Fruit fly (Drosophila melanogaster) whole organism, prepupa: ENCODE results near the gene CG14246.

Experiments used
- CG10631 ChIP-seq: fragments of 200-800 bp; sonication (Bioruptor generic); optimal IDR thresholded peaks from 2 replicates; lab custom pipeline; 2016; ENCODE audit warnings: missing biosample characterization, missing genetic modification characterization
- CG10669 ChIP-seq: fragments of 200-800 bp; sonication (Bioruptor generic); optimal IDR thresholded peaks from 3 replicates; lab custom pipeline; 2018; ENCODE audit warnings: missing biosample characterization, mild to moderate bottlenecking, missing genetic modification characterization, moderate library complexity
- CG11294 ChIP-seq: fragments of 200-800 bp; sonication (Bioruptor generic); IDR thresholded peaks from 2 replicates; pipeline ENCODE4 v1.3.6; 2022; ENCODE audit warnings: missing biosample characterization, missing genetic modification characterization
- CG11902 ChIP-seq: fragments of 200-800 bp; sonication (Bioruptor generic); optimal IDR thresholded peaks from 3 replicates; lab custom pipeline; 2016; ENCODE audit warnings: missing biosample characterization, missing genetic modification characterization
- CG15336 ChIP-seq: fragments of 200-800 bp; sonication (Bioruptor generic); IDR thresholded peaks from 2 replicates; pipeline ENCODE4 v1.3.6; 2022; ENCODE audit warnings: missing biosample characterization, missing genetic modification characterization
- CG1621 ChIP-seq: fragments of 200-800 bp; sonication (Bioruptor generic); optimal IDR thresholded peaks from 3 replicates; lab custom pipeline; 2018; ENCODE audit warnings: missing biosample characterization, mild to moderate bottlenecking, missing genetic modification characterization
- CG16779 ChIP-seq: fragments of 200-800 bp; sonication (Bioruptor generic); optimal IDR thresholded peaks from 3 replicates; lab custom pipeline; 2017; ENCODE audit warnings: missing biosample characterization, mild to moderate bottlenecking, missing genetic modification characterization
- CG31627 ChIP-seq: fragments of 200-800 bp; sonication (Bioruptor generic); optimal IDR thresholded peaks from 3 replicates; lab custom pipeline; 2016; ENCODE audit warnings: missing biosample characterization, missing genetic modification characterization
- CG3919 ChIP-seq: fragments of 200-800 bp; sonication (Bioruptor generic); optimal IDR thresholded peaks from 3 replicates; lab custom pipeline; 2016; ENCODE audit warnings: missing biosample characterization, missing genetic modification characterization
- CG4318 ChIP-seq: fragments of 200-800 bp; sonication (Bioruptor generic); optimal IDR thresholded peaks from 3 replicates; lab custom pipeline; 2017; ENCODE audit warnings: missing biosample characterization, mild to moderate bottlenecking, missing genetic modification characterization
- CG6163 ChIP-seq: fragments of 200-800 bp; sonication (Bioruptor generic); IDR thresholded peaks from 3 replicates; pipeline ENCODE4 v1.3.6; 2022; ENCODE audit warnings: missing biosample characterization, missing genetic modification characterization
- CG6276 ChIP-seq: fragments of 200-800 bp; sonication (Bioruptor generic); optimal IDR thresholded peaks from 2 replicates; lab custom pipeline; 2017; ENCODE audit warnings: missing biosample characterization, mild to moderate bottlenecking, missing genetic modification characterization
- CG6792 ChIP-seq: fragments of 200-800 bp; sonication (Bioruptor generic); optimal IDR thresholded peaks from 3 replicates; lab custom pipeline; 2016; ENCODE audit warnings: missing biosample characterization, missing genetic modification characterization
- CG7368 ChIP-seq: fragments of 200-800 bp; sonication (Bioruptor generic); optimal IDR thresholded peaks from 3 replicates; lab custom pipeline; 2016; ENCODE audit warnings: missing biosample characterization, missing genetic modification characterization
- CG8119 ChIP-seq: fragments of 200-800 bp; sonication (Bioruptor generic); IDR thresholded peaks from 3 replicates; pipeline ENCODE4 v1.3.6; 2022; ENCODE audit warnings: missing biosample characterization, missing genetic modification characterization
- CG8319 ChIP-seq: fragments of 200-800 bp; sonication (Bioruptor generic); optimal IDR thresholded peaks from 3 replicates; lab custom pipeline; 2016; ENCODE audit warnings: missing biosample characterization, missing genetic modification characterization
- CG8632 ChIP-seq: fragments of 200-800 bp; sonication (Bioruptor generic); optimal IDR thresholded peaks from 3 replicates; lab custom pipeline; 2016; ENCODE audit warnings: missing biosample characterization, missing genetic modification characterization
- Eip75B ChIP-seq: fragments of 200-800 bp; sonication (Bioruptor generic); optimal IDR thresholded peaks from 3 replicates; lab custom pipeline; 2016; ENCODE audit warnings: missing biosample characterization, missing genetic modification characterization
- Gug ChIP-seq: fragments of 200-800 bp; sonication (Bioruptor generic); IDR thresholded peaks from 2 replicates; pipeline ENCODE4 v1.3.6; 2022; ENCODE audit warnings: missing biosample characterization, missing genetic modification characterization
- Hr38 ChIP-seq: sonication (Bioruptor generic); optimal IDR thresholded peaks from 2 replicates; lab custom pipeline; 2016; ENCODE audit warnings: missing biosample characterization, missing genetic modification characterization
- Hr39 ChIP-seq: fragments of 200-800 bp; sonication (Bioruptor generic); optimal IDR thresholded peaks from 2 replicates; lab custom pipeline; 2016; ENCODE audit warnings: missing biosample characterization, missing genetic modification characterization
- Hr4 ChIP-seq: fragments of 200-800 bp; sonication (Bioruptor generic); optimal IDR thresholded peaks from 3 replicates; lab custom pipeline; 2016; ENCODE audit warnings: missing biosample characterization, missing genetic modification characterization
- Met ChIP-seq: fragments of 200-800 bp; sonication (Bioruptor generic); optimal IDR thresholded peaks from 3 replicates; lab custom pipeline; 2016; ENCODE audit warnings: missing biosample characterization, missing genetic modification characterization
- Smox ChIP-seq: fragments of 200-800 bp; sonication (Bioruptor generic); optimal IDR thresholded peaks from 3 replicates; lab custom pipeline; 2016; ENCODE audit warnings: missing biosample characterization, missing genetic modification characterization
- Sox102F ChIP-seq: fragments of 200-800 bp; sonication (Bioruptor generic); optimal IDR thresholded peaks from 2 replicates; lab custom pipeline; 2016; ENCODE audit warnings: missing biosample characterization, mild to moderate bottlenecking, missing genetic modification characterization
- Sox15 ChIP-seq: fragments of 200-800 bp; sonication (Bioruptor generic); optimal IDR thresholded peaks from 3 replicates; lab custom pipeline; 2016; ENCODE audit warnings: missing biosample characterization, missing genetic modification characterization
- achi ChIP-seq: fragments of 200-800 bp; sonication (Bioruptor generic); optimal IDR thresholded peaks from 3 replicates; lab custom pipeline; 2016; ENCODE audit warnings: missing biosample characterization, missing genetic modification characterization
- acj6 ChIP-seq: fragments of 200-800 bp; sonication (Bioruptor generic); optimal IDR thresholded peaks from 3 replicates; lab custom pipeline; 2016; ENCODE audit warnings: missing biosample characterization, missing genetic modification characterization
- cyc ChIP-seq: fragments of 200-800 bp; sonication (Bioruptor generic); optimal IDR thresholded peaks from 3 replicates; lab custom pipeline; 2016; ENCODE audit warnings: missing biosample characterization, missing genetic modification characterization
- dac ChIP-seq: fragments of 200-800 bp; sonication (Bioruptor generic); optimal IDR thresholded peaks from 2 replicates; lab custom pipeline; 2017; ENCODE audit warnings: missing biosample characterization, mild to moderate bottlenecking, missing genetic modification characterization
- dsx ChIP-seq: fragments of 200-800 bp; optimal IDR thresholded peaks from 3 replicates; lab custom pipeline; 2019; ENCODE audit warnings: missing biosample characterization, mild to moderate bottlenecking, missing genetic modification characterization, moderate library complexity; ENCODE audit not compliant: poor library complexity, severe bottlenecking
- fd59A ChIP-seq: fragments of 200-800 bp; sonication (Bioruptor generic); optimal IDR thresholded peaks from 2 replicates; lab custom pipeline; 2017; ENCODE audit warnings: missing biosample characterization, mild to moderate bottlenecking, missing genetic modification characterization, missing genetic modification reagents
- fd85E ChIP-seq: fragments of 200-800 bp; sonication (Bioruptor generic); optimal IDR thresholded peaks from 3 replicates; lab custom pipeline; 2016; ENCODE audit warnings: missing biosample characterization, missing genetic modification characterization
- fkh ChIP-seq: fragments of 200-800 bp; sonication (Bioruptor generic); optimal IDR thresholded peaks from 3 replicates; lab custom pipeline; 2017; ENCODE audit warnings: missing biosample characterization, mild to moderate bottlenecking, missing genetic modification characterization, moderate library complexity
- lz ChIP-seq: fragments of 200-800 bp; sonication (Bioruptor generic); optimal IDR thresholded peaks from 3 replicates; lab custom pipeline; 2016; ENCODE audit warnings: missing biosample characterization, missing genetic modification characterization
- salr ChIP-seq, 2 experiments: fragments of 200-800 bp; sonication (Bioruptor generic); optimal IDR thresholded peaks; 3 replicates each; lab custom pipeline; 2016 to 2018; ENCODE audit warnings: missing biosample characterization in 2 of 2, missing genetic modification characterization in 2 of 2, mild to moderate bottlenecking in 1 of 2
- svp ChIP-seq: fragments of 200-800 bp; sonication (Bioruptor generic); peaks from one replicate; lab custom pipeline; 2016; ENCODE audit warnings: missing biosample characterization, missing genetic modification characterization

The CG14246 gene

DNA sequence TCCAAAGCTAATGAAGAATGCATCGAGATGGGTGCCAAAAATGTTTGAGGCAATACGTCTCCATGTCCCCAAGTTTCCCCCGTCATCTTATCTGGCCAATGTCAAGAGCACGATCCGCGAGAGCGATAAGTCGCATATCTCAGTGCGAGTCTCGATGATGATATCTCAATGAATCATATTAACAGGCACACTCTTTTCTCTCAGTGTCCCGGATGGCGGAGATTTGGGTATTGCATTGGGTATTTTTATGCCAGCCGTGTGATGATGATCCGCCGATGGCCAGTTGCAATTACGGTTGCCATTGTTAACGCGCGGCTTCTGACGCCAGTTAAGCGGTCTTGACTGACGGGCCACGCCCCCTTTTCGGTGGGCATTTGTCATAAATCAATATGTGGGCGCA is at the start of gene CG14246:
Gene CG14246, plus strand, starts transcription at position 301 of the 400 bp plus-strand sequence.
- TF ChIP-seq Hr4 (no peak), fkh (GFP tag; lab: Kevin White, UChicago) (no peak), CG15336 (GFP tag; lab: Robert Waterston, UW) (no peak), Sox102F (no peak), CG6276 (no peak), acj6 (GFP tag; lab: Kevin White, UChicago) (no peak), dac (GFP tag; lab: Kevin White, UChicago) (no peak), CG16779 (tag; lab: Kevin White, UChicago) (no peak), CG8119 (GFP tag; lab: Robert Waterston, UW) (no peak), CG11902 (no peak), fd59A (no peak), CG8319 (GFP tag; lab: Kevin White, UChicago) (no peak), CG31627 (GFP tag; lab: Kevin White, UChicago) (no peak), Gug (GFP tag; lab: Robert Waterston, UW) (no peak), CG7368 (GFP tag; lab: Kevin White, UChicago) (no peak)

DNA sequence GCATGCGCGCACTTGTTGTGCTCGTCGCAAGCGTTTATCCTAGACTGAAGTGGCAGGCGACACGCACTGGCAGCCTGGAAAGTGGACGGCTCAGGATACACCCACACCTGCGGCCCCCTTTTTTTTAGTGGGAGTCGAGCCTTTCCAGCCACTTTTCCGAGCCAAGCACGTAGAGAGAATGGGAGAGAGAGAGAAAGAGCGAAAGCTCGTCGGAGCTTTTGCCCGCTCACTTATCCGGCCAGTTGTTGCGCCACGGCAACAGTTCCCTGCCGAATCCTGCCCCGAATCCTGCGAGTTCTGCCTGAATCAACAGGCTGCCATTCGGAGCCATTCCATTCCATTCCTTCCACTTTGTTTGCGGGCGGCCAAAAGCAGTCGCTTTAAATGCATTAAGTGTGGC is 45.2 kb upstream of the CG14246 start, which contains the start of gene beat-VII:
Gene beat-VII, minus strand, starts transcription at position 20 of the 400 bp plus-strand sequence.
- no peak for TF ChIP-seq cyc (GFP tag; lab: Kevin White, UChicago)
- peak; percentile 1 for TF ChIP-seq CG7368 (GFP tag; lab: Kevin White, UChicago)
- TF ChIP-seq, all 60 proteins: peak for 1

DNA sequence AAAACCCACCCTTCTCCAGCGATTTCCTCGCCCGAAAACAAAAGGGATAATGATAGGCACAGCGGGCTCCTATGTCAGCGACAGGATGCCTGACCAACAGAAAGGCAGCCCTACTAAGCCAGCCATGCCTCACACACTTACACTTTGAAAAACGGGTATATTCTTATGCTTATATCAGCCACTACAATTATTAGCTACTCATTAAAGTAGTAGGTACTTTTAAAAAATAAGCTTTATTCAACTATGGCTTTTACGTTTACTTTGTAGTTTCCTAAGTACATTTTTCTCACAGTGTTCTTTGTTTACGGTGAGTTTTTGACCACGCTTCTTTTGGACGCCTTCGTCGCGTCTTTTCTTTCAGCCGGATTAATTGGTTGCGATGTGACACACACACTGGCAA is 36.9 kb upstream of the CG14246 start:
- TF ChIP-seq Hr38 (GFP tag; lab: Kevin White, UChicago): no peak
- no peak for TF ChIP-seq CG11294
- TF ChIP-seq Eip75B (GFP tag; lab: Kevin White, UChicago): no peak
- no peak for TF ChIP-seq CG8632 (GFP tag; lab: Kevin White, UChicago)
- no peak for TF ChIP-seq Hr4
- no peak for TF ChIP-seq dac (GFP tag; lab: Kevin White, UChicago)
- TF ChIP-seq CG8119 (GFP tag; lab: Robert Waterston, UW): no peak
- no peak for TF ChIP-seq dsx (GFP tag; lab: Kevin White, UChicago)
- no peak for TF ChIP-seq CG8319 (GFP tag; lab: Kevin White, UChicago)
- TF ChIP-seq Met (GFP tag; lab: Kevin White, UChicago): no peak
- no peak for TF ChIP-seq CG1621 (tag; lab: Kevin White, UChicago)
- no peak for TF ChIP-seq CG6163
- TF ChIP-seq achi (GFP tag; lab: Kevin White, UChicago): no peak
- no peak for TF ChIP-seq fd59A
- no peak for TF ChIP-seq Hr39 (GFP tag; lab: Kevin White, UChicago)
- TF ChIP-seq CG6792 (GFP tag; lab: Kevin White, UChicago): no peak
- no peak for TF ChIP-seq CG15336 (GFP tag; lab: Robert Waterston, UW)

DNA sequence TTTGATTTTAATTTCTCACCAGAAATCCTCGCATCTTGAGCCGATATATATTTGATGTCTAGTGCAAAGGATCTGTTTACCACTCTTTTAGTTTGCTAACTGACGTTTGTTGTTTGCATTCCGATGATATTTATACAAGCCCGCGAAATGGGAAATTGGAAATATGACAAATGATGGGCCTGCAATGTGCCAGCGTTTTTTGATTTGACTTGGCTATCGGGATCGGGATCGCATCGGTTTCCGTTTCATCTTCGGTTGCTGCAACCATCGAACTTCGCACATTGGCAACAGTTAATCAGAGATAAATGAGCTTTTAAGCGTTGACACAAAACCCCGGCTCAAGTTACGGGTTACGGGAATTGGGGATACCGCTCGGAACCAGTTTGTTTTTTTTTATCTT is 33.6 kb upstream of the CG14246 start, which contains the start of gene TwdlQ:
Gene TwdlQ, minus strand, starts transcription at position 101 of the 400 bp plus-strand sequence.
- no peak for TF ChIP-seq CG8319 (GFP tag; lab: Kevin White, UChicago)
- no peak for TF ChIP-seq CG11902
- no peak for TF ChIP-seq CG10669 (GFP tag; lab: Kevin White, UChicago)
- TF ChIP-seq CG1621 (tag; lab: Kevin White, UChicago): no peak
- TF ChIP-seq CG8632 (GFP tag; lab: Kevin White, UChicago): no peak
- TF ChIP-seq CG10631: no peak
- no peak for TF ChIP-seq CG3919 (GFP tag; lab: Kevin White, UChicago)
- TF ChIP-seq cyc (GFP tag; lab: Kevin White, UChicago): no peak
- no peak for TF ChIP-seq lz
- TF ChIP-seq Sox102F: no peak
- TF ChIP-seq svp: no peak
- no peak for TF ChIP-seq achi (GFP tag; lab: Kevin White, UChicago)
- no peak for TF ChIP-seq CG31627 (GFP tag; lab: Kevin White, UChicago)
- no peak for TF ChIP-seq CG4318 (GFP tag; lab: Kevin White, UChicago)
- TF ChIP-seq CG7368 (GFP tag; lab: Kevin White, UChicago): no peak
- TF ChIP-seq Smox: no peak
- no peak for TF ChIP-seq salr (GFP tag; optimal IDR thresholded peaks at IDR 0.05; lab: Kevin White, UChicago)
- no peak for TF ChIP-seq fd85E (GFP tag; lab: Kevin White, UChicago)
- no peak for TF ChIP-seq Sox15 (GFP tag; lab: Kevin White, UChicago)
- TF ChIP-seq, all 60 proteins: peak for 0
